Fruit fly (Drosophila melanogaster) Kc167 (cell line): Measurements from ENCODE around the gene CG14042.

ENCODE experiments used
- Sin3A ChIP-seq: fragments of >200 bp; optimal IDR thresholded peaks from 2 replicates; lab custom pipeline; 2018; ENCODE audit warnings: missing external identifiers
- ttk ChIP-seq: sonication (Bioruptor generic); optimal IDR thresholded peaks from 2 replicates; lab custom pipeline; 2017; ENCODE audit warnings: missing external identifiers

- TF ChIP-seq ttk = no peak
- no peak for TF ChIP-seq Sin3A (lab: Kevin White, UChicago)
Observed at dm6 chr2L:5070797-5071579, 33.5 kb downstream of the CG14042 start, which contains the start of gene RpL37A.
